Worm (Caenorhabditis elegans) whole organism, midembryonic: ENCODE data around the gene acdh-8.

Source experiments
- T22C8.4 ChIP-seq: fragments of 200-800 bp; sonication (Bioruptor generic); IDR thresholded peaks from 2 replicates; pipeline ENCODE4 v1.3.6; 2022; ENCODE audit warnings: missing genetic modification characterization, missing compliant biosample characterization
- cog-1 ChIP-seq: sonication (generic microtip); optimal IDR thresholded peaks from 2 replicates; lab custom pipeline; 2016; ENCODE audit warnings: missing genetic modification characterization, missing compliant biosample characterization
- flt-1 ChIP-seq: fragments of 200-800 bp; sonication (Bioruptor generic); IDR thresholded peaks from 2 replicates; pipeline ENCODE4 v1.3.6; 2022; ENCODE audit warnings: missing genetic modification characterization, missing compliant biosample characterization
- klf-2 ChIP-seq: fragments of 200-800 bp; sonication (Bioruptor generic); conservative IDR thresholded peaks from 2 replicates; pipeline ENCODE4 v1.3.6; 2022; ENCODE audit warnings: missing genetic modification reagents, missing genetic modification characterization, missing compliant biosample characterization
- med-1 ChIP-seq: sonication (generic microtip); optimal IDR thresholded peaks from 2 replicates; lab custom pipeline; 2017; ENCODE audit warnings: missing genetic modification characterization, mild to moderate bottlenecking, missing compliant biosample characterization, antibody characterized with exemption, missing genetic modification reagents; ENCODE audit not compliant: insufficient read depth
- ref-1 ChIP-seq: fragments of 200-800 bp; sonication (Bioruptor generic); conservative IDR thresholded peaks from 2 replicates; pipeline ENCODE4 v1.3.6; 2022; ENCODE audit warnings: missing genetic modification reagents, missing genetic modification characterization, missing compliant biosample characterization
- tab-1 ChIP-seq: fragments of 200-800 bp; sonication (Bioruptor generic); IDR thresholded peaks from 2 replicates; pipeline ENCODE4 v1.3.6; 2022; ENCODE audit warnings: missing genetic modification characterization, missing compliant biosample characterization
- ztf-23 ChIP-seq: fragments of 200-800 bp; sonication (Bioruptor generic); IDR thresholded peaks from 2 replicates; pipeline ENCODE4 v1.3.6; 2022; ENCODE audit warnings: missing genetic modification reagents, missing genetic modification characterization, missing compliant biosample characterization
- ztf-29 ChIP-seq: fragments of 200-800 bp; sonication (Bioruptor generic); IDR thresholded peaks from 2 replicates; pipeline ENCODE4 v1.3.6; 2022; ENCODE audit warnings: missing genetic modification reagents, missing genetic modification characterization, missing compliant biosample characterization

The acdh-8 gene

DNA sequence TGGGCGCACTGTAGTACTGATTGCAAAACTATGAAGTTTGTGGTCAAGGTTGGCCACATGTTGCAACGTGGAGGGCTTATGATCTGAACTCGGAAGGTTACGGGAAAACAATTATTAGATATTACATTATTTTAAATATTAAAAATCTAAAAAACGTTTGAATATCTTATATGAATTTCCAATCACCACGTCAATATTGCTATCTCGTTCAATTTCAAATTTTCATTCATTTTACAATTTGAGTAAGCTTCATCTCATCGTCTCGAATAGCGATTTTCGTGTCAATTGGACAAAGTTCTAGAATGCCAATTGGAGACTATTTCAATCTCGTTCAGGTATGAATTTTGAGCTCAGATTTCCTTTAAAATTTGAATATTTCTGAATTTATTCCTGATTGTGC is 22.1 kb downstream of the acdh-8 start, which contains the start of gene ZK1248.20:
TSS of gene ZK1248.20 (plus strand) at position 301 of the 400 bp plus-strand sequence.
- no peak for TF ChIP-seq flt-1 (GFP tag; lab: Robert Waterston, UW)
- TF ChIP-seq T22C8.4 = no peak
- no peak for TF ChIP-seq ztf-29 (GFP tag; lab: Robert Waterston, UW)
- TF ChIP-seq ztf-23 (GFP tag; lab: Robert Waterston, UW) = no peak
- TF ChIP-seq cog-1 (tag; lab: Kevin White, UChicago) = no peak
- no peak for TF ChIP-seq klf-2 (GFP tag; lab: Robert Waterston, UW)
- no peak for TF ChIP-seq ref-1 (GFP tag; lab: Robert Waterston, UW)
- no peak for TF ChIP-seq tab-1 (GFP tag; lab: Robert Waterston, UW)
- no peak for TF ChIP-seq med-1 (GFP tag; lab: Kevin White, UChicago)

DNA sequence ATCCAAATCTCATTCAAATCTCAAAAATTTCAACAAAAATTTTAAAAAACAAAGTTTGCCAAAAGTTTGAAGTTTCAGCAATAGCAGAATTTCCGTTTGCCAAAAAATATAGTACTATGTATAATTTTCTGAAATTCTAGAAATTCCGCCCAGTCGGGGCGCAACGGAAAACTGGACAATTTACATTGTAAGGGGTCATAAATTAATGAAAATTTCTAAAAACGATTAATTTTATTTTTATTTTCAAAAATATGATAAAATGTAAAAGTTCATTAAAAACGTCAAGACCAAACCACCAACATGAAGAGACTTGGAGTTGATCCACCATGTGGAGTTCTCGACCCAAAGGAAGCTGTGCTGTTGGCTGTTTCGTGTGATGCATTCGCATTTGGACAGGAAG is 24.0 kb downstream of the acdh-8 start, which contains the start of gene ZK1248.4:
TSS of gene ZK1248.4 (plus strand) at position 301 of the 400 bp plus-strand sequence.
- TF ChIP-seq flt-1 (GFP tag; lab: Robert Waterston, UW) (no peak), med-1 (GFP tag; lab: Kevin White, UChicago) (no peak), ztf-23 (GFP tag; lab: Robert Waterston, UW) (no peak), tab-1 (GFP tag; lab: Robert Waterston, UW) (no peak), ztf-29 (GFP tag; lab: Robert Waterston, UW) (no peak), T22C8.4 (no peak), ref-1 (GFP tag; lab: Robert Waterston, UW) (no peak), cog-1 (tag; lab: Kevin White, UChicago) (no peak), klf-2 (GFP tag; lab: Robert Waterston, UW) (no peak)

DNA sequence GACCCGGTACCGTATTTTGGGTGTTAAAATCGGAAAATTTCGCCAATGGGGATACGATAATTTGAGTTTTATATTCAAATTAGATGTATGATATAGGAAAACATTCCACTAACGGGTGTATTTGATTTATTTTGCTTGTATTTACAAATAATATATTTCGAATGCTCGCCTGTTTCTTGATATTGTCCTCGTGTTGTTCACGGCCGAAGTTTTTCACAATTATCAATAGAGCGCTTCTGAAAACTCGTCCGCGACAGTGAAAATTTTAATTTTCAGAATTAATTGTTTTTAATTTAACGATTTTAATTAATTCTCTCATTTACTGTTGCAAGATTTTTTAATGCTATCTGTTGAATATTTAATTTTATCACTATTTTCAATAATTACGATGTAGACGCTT is 25.4 kb downstream of the acdh-8 start:
- TF ChIP-seq ztf-23 (GFP tag; lab: Robert Waterston, UW) = 0 out of 2 replicates have a peak, but pooled peaks have one; percentile 48
- TF ChIP-seq tab-1 (GFP tag; lab: Robert Waterston, UW) = no peak
- TF ChIP-seq cog-1 (tag; lab: Kevin White, UChicago) = no peak
- TF ChIP-seq T22C8.4 = no peak
- no peak for TF ChIP-seq klf-2 (GFP tag; lab: Robert Waterston, UW)
- TF ChIP-seq med-1 (GFP tag; lab: Kevin White, UChicago) = no peak
- TF ChIP-seq ref-1 (GFP tag; lab: Robert Waterston, UW) = no peak
- TF ChIP-seq flt-1 (GFP tag; lab: Robert Waterston, UW) = peak; percentile 52; the same call in 1 of the 2 replicates
- TF ChIP-seq ztf-29 (GFP tag; lab: Robert Waterston, UW) = no peak

DNA sequence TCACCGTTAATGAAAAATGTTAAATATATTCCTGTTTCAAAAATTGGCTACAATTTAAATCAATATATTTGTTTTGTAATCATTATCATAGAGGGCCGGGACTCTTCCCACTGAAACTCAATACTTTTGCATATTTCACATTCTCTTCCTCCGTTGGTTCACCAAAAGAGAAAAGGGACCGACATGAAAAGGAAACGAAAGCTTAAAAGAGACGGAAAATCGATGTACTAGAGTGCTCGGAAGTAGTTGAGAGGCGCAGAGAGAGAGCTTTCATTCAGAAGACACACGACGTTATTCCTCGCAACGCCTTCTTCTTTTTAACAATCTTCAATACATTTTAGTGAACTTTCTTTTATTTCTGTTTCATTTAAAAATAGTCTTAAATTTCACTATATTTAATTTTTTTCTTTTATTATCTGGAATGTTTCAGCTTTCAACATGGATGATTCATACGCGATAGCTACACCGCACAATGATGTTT is 26.0 kb downstream of the acdh-8 start, which contains the start of gene ehs-1:
TSS of gene ehs-1 (plus strand) at position 431 of the 481 bp plus-strand sequence.
- TF ChIP-seq ztf-29 (GFP tag; lab: Robert Waterston, UW) (no peak), flt-1 (GFP tag; lab: Robert Waterston, UW) (no peak), ref-1 (GFP tag; lab: Robert Waterston, UW) (no peak)

DNA sequence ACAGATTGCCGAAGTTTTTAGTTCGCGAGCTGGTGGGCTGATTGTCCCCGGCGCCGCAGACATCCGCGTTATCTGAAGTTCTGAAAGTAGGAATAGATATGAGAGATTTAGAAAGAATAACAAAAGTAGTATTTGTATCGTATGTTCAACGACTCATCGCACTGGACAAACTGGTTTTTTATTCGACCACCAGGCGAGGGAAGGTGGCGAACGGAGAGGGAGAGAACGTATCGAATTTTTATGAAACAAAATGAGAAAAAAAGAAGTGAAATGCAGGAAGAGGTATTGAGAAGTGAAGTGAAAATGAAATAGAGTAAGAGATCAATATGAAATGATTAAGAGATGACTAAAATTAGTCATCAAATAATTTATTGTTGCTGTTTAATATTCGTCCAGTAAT is 33.1 kb downstream of the acdh-8 start, which contains the start of gene tbc-2:
TSS of gene tbc-2 (minus strand) at position 80 of the 400 bp plus-strand sequence.
- no peak for TF ChIP-seq klf-2 (GFP tag; lab: Robert Waterston, UW)
- TF ChIP-seq ztf-29 (GFP tag; lab: Robert Waterston, UW) = no peak
- TF ChIP-seq tab-1 (GFP tag; lab: Robert Waterston, UW) = no peak
- TF ChIP-seq T22C8.4 = no peak

DNA sequence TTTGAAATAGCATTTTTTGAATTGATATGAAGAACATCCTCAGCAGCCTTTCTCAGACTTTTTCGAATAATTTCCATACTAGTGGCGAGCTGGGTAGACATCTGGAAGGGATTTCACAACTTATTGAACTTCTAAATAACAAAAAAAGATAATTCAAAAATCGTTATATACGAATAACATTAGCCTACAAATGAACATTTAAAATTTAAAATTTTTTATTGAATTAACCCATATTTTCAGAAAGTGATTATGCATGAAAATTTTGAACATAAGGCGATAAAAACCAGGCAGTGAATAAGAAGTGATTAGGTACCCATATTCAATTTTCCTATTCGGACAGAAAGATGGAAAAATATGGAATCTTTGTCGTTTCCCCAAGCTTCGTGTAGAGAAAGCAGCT is 34.2 kb downstream of the acdh-8 start, which contains the start of gene ZK1248.11:
TSS of gene ZK1248.11 (minus strand) at position 101 of the 400 bp plus-strand sequence.
- no peak for TF ChIP-seq ztf-29 (GFP tag; lab: Robert Waterston, UW)
- no peak for TF ChIP-seq ztf-23 (GFP tag; lab: Robert Waterston, UW)
- no peak for TF ChIP-seq T22C8.4
- TF ChIP-seq tab-1 (GFP tag; lab: Robert Waterston, UW) = no peak
- no peak for TF ChIP-seq cog-1 (tag; lab: Kevin White, UChicago)
- no peak for TF ChIP-seq klf-2 (GFP tag; lab: Robert Waterston, UW)
- no peak for TF ChIP-seq flt-1 (GFP tag; lab: Robert Waterston, UW)
- no peak for TF ChIP-seq med-1 (GFP tag; lab: Kevin White, UChicago)
- TF ChIP-seq ref-1 (GFP tag; lab: Robert Waterston, UW) = no peak

DNA sequence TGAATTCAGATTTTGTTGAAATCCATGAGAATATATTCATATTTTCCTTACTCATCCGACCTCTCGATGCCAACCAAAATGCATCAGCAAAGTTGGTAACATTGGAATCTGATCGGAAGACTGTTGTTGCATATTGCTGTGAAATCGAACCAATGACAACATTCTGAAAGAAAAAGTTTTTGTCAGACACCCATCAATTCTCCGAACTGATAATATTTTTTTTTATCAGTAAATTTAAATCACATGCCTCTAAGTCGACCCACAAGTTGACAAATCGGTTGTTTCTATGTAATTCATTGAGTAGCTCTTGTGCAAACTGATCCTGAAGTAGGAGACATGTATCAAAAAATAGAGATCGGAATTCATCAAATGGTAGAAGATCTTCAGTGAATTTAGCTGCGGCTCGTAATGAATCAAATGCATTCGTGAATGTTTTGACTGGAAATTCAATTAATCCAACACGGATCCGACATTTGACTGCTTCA is 35.7 kb downstream of the acdh-8 start, which contains the start of gene col-74:
TSS of gene col-74 (plus strand) at position 435 of the 485 bp plus-strand sequence.
- no peak for TF ChIP-seq T22C8.4
- TF ChIP-seq tab-1 (GFP tag; lab: Robert Waterston, UW) = no peak
- no peak for TF ChIP-seq flt-1 (GFP tag; lab: Robert Waterston, UW)
- no peak for TF ChIP-seq ztf-29 (GFP tag; lab: Robert Waterston, UW)
- TF ChIP-seq ztf-23 (GFP tag; lab: Robert Waterston, UW) = no peak
- TF ChIP-seq cog-1 (tag; lab: Kevin White, UChicago) = no peak
- no peak for TF ChIP-seq klf-2 (GFP tag; lab: Robert Waterston, UW)

DNA sequence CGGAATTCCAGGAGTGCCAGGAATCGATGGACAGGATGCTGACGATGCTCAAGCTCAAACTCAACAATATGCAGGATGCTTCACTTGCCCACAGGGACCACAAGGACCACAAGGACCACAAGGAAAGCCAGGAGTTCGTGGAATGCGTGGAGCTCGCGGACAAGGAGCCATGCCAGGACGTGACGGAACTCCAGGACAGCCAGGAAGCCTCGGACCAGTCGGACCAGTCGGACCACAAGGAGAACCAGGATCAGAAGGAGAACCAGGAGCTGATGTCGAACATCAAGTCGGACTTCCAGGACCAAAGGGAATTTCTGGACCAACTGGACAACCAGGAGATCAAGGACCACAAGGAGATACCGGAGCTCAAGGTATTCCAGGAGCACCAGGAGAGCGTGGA is 37.1 kb downstream of the acdh-8 start:
- TF ChIP-seq med-1 (GFP tag; lab: Kevin White, UChicago) = no peak
- TF ChIP-seq cog-1 (tag; lab: Kevin White, UChicago) = no peak
- no peak for TF ChIP-seq ztf-23 (GFP tag; lab: Robert Waterston, UW)
- TF ChIP-seq T22C8.4 = no peak
- no peak for TF ChIP-seq tab-1 (GFP tag; lab: Robert Waterston, UW)
- no peak for TF ChIP-seq ref-1 (GFP tag; lab: Robert Waterston, UW)
- TF ChIP-seq flt-1 (GFP tag; lab: Robert Waterston, UW) = no peak
- TF ChIP-seq klf-2 (GFP tag; lab: Robert Waterston, UW) = no peak
- TF ChIP-seq ztf-29 (GFP tag; lab: Robert Waterston, UW) = no peak

DNA sequence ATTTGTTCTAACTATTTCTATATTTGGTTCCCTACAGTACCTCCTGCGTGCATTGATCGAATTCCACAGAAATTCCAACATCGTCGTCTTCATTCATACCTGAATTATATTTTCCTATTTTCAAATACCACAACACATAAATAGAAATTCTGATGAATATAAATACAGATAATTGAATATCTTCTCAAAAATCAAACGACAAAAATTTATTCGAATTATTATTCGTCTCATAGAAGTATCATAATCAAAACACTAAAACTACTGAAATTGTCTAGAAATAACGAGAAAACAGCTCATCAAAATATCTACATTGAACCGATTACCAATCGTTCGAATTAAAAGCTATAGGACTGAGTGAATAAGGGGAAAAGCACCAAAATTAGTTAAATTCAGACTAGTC is 38.8 kb downstream of the acdh-8 start, which contains the start of gene gtap-1:
TSS of gene gtap-1 (minus strand) at position 101 of the 400 bp plus-strand sequence.
- TF ChIP-seq flt-1 (GFP tag; lab: Robert Waterston, UW) (no peak), ztf-29 (GFP tag; lab: Robert Waterston, UW) (no peak), tab-1 (GFP tag; lab: Robert Waterston, UW) (no peak), klf-2 (GFP tag; lab: Robert Waterston, UW) (no peak), med-1 (GFP tag; lab: Kevin White, UChicago) (no peak), ztf-23 (GFP tag; lab: Robert Waterston, UW) (no peak), cog-1 (tag; lab: Kevin White, UChicago) (no peak), ref-1 (GFP tag; lab: Robert Waterston, UW) (no peak), T22C8.4 (no peak)
